Worm (Caenorhabditis elegans): ENCODE data around the gene cdk-12.

- TF ChIP-seq ceh-63 (GFP tag; optimal IDR thresholded peaks at IDR 0.05) (no peak), snpc-4 (tag; optimal IDR thresholded peaks at IDR 0.05) (no peak), nhr-76 (tag; optimal IDR thresholded peaks at IDR 0.05) (no peak), skn-1 (tag; optimal IDR thresholded peaks at IDR 0.05) (no peak), lin-35 (GFP tag; optimal IDR thresholded peaks at IDR 0.05) (no peak)
Measured at ce11 chrIII:4283175-4283574, 49.6 kb upstream of the cdk-12 start.

Measured in whole organism, L1 larva.